Fruit fly (Drosophila melanogaster): Measurements from ENCODE around the gene CG34299.
A peak's percentile ranks its signal among the peaks of the same experiment; 100 is the strongest.

The CG34299 gene

DNA sequence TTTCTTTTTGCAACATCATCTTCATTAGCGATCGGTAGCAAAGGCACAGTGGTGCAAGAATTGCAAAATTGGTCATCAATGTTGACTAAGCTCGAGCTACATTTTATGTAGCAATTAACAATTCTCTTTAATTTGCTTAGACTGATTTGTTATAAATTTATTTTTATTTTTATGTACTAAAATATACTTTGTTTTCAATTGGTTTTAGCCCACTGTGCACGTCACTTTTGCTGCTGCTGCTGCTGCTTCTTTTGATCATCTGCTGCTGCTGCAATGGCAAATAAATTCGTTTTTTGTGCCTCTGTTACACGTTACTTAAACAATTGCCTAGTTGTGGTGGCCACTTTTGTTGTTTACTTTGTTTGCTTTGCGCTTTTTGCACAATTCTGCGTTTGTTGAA is 46.7 kb downstream of the CG34299 start (continued):
- TF ChIP-seq NK7.1 (GFP tag; optimal IDR thresholded peaks at IDR 0.05) (no peak), CG15601 (tag; optimal IDR thresholded peaks at IDR 0.05) (peak; percentile 15), pita (GFP tag; optimal IDR thresholded peaks at IDR 0.05) (no peak), CG14860 (GFP tag; IDR thresholded peaks at IDR 0.05; ENCODE audit: partially characterized antibody) (peak; percentile 48; the same call in 2 of the 3 replicates), CG15073 (GFP tag; optimal IDR thresholded peaks at IDR 0.05) (peak; percentile 14), CG13296 (GFP tag; optimal IDR thresholded peaks at IDR 0.05) (peak; percentile 57), mam (GFP tag; optimal IDR thresholded peaks at IDR 0.05) (peak; percentile 45), z (GFP tag; IDR thresholded peaks at IDR 0.05) (0 out of 3 replicates have a peak, but pooled peaks have one; percentile 32), sens (GFP tag) (peak; percentile 81), CG7556 (GFP tag; optimal IDR thresholded peaks at IDR 0.05) (peak; percentile 73), CG6765 (GFP tag; optimal IDR thresholded peaks at IDR 0.05) (no peak), zfh2 (GFP tag; optimal IDR thresholded peaks at IDR 0.05) (peak; percentile 29), tx (GFP tag; optimal IDR thresholded peaks at IDR 0.05) (no peak), Six4 (GFP tag; optimal IDR thresholded peaks at IDR 0.05) (peak; percentile 64), ewg (GFP tag; optimal IDR thresholded peaks at IDR 0.05) (peak; percentile 66), tin (GFP tag; optimal IDR thresholded peaks at IDR 0.05) (peak; percentile 76), CG8089 (GFP tag; optimal IDR thresholded peaks at IDR 0.05) (no peak), Sox100B (GFP tag; optimal IDR thresholded peaks at IDR 0.05) (peak; percentile 66), CG2678 (tag; optimal IDR thresholded peaks at IDR 0.05) (peak; percentile 78), Hr51 (GFP tag; optimal IDR thresholded peaks at IDR 0.05) (peak in 1 of 2 experiments; percentile 88), CG11695 (GFP tag; IDR thresholded peaks at IDR 0.05) (peak; percentile 82), slou (GFP tag; optimal IDR thresholded peaks at IDR 0.05) (no peak), chn (GFP tag; optimal IDR thresholded peaks at IDR 0.05) (peak; percentile 72), Nf-YB (GFP tag; optimal IDR thresholded peaks at IDR 0.05) (peak; percentile 52), wek (GFP tag; optimal IDR thresholded peaks at IDR 0.05) (peak; percentile 14), CG7745 (tag; optimal IDR thresholded peaks at IDR 0.05) (no peak), CG14014 (GFP tag; IDR thresholded peaks at IDR 0.05) (peak; percentile 85), CG12104 (GFP tag; optimal IDR thresholded peaks at IDR 0.05) (peak; percentile 45), Hey (tag; optimal IDR thresholded peaks at IDR 0.05) (no peak), zen2 (GFP tag; IDR thresholded peaks at IDR 0.05; ENCODE audit: partially characterized antibody) (no peak), CG17359 (tag; optimal IDR thresholded peaks at IDR 0.05) (peak; percentile 80), Doc3 (GFP tag; IDR thresholded peaks at IDR 0.05; ENCODE audit: partially characterized antibody) (no peak), cas (GFP tag; IDR thresholded peaks at IDR 0.05) (peak; percentile 49; the same call in 1 of the 2 replicates), CG6175 (GFP tag; IDR thresholded peaks at IDR 0.05) (peak; percentile 49; the same call in 1 of the 3 replicates), gcm (GFP tag; optimal IDR thresholded peaks at IDR 0.05) (peak; percentile 69), CG13894 (tag; optimal IDR thresholded peaks at IDR 0.05) (no peak), CG12236 (GFP tag; optimal IDR thresholded peaks at IDR 0.05) (no peak), Hr3 (GFP tag; optimal IDR thresholded peaks at IDR 0.05) (peak; percentile 68), CG18262 (tag; optimal IDR thresholded peaks at IDR 0.05) (peak; percentile 80), Bgb (GFP tag; IDR thresholded peaks at IDR 0.05; ENCODE audit: partially characterized antibody) (no peak), CG14050 (GFP tag; IDR thresholded peaks at IDR 0.05) (peak; percentile 68), MBD-R2 (GFP tag; IDR thresholded peaks at IDR 0.05) (peak; percentile 59), h (optimal IDR thresholded peaks at IDR 0.05) (no peak), NC2α (GFP tag; optimal IDR thresholded peaks at IDR 0.05) (no peak), bab2 (GFP tag; optimal IDR thresholded peaks at IDR 0.05) (no peak), CG5180 (GFP tag; optimal IDR thresholded peaks at IDR 0.05) (peak; percentile 4), Rx (GFP tag; IDR thresholded peaks at IDR 0.05) (peak; percentile 75), NC2β (GFP tag; optimal IDR thresholded peaks at IDR 0.05) (peak; percentile 39), amos (GFP tag; IDR thresholded peaks at IDR 0.05; ENCODE audit: partially characterized antibody) (no peak), zfh1 (GFP tag; IDR thresholded peaks at IDR 0.05) (peak; percentile 92), esg (GFP tag; conservative IDR thresholded peaks at IDR 0.05) (peak; percentile 83)

Measured in whole organism, embryonic.